Worm (Caenorhabditis elegans) whole organism, L4 larva: ENCODE data around the gene C08B6.14.

Experiments used
- T20F7.1 ChIP-seq: fragments of 200-800 bp; sonication (Bioruptor generic); optimal IDR thresholded peaks from 2 replicates; lab custom pipeline; 2018; ENCODE audit warnings: mild to moderate bottlenecking, missing genetic modification characterization, missing compliant biosample characterization
- daf-12 ChIP-seq: fragments of 150-350 bp; optimal IDR thresholded peaks from 2 replicates; lab custom pipeline; 2014; ENCODE audit warnings: missing biosample characterization, missing genetic modification reagents, missing genetic modification characterization
- dpl-1 ChIP-seq: fragments of 150-350 bp; optimal IDR thresholded peaks from 2 replicates; lab custom pipeline; 2014; ENCODE audit warnings: missing biosample characterization, missing genetic modification reagents, missing genetic modification characterization

DNA sequence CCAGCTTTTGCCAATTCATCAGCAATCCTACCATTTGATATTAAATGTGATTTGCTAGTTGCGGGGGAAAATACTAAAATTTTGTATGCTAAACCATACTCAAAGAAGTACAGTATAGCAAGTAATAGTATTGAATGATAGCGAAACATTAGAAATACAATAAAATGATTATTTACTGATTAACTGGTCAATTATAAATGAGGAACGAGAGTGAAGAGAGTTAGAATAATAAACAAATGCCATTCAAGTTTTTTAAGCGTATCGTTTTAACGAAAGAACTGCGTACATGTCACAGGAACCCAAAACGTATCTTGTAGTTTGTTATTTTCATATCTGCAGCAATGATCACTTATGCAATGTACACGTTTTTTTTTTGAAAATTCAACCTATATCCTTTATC is 3.4 kb downstream of the C08B6.14 start, which contains the start of gene ugt-47:
- no peak for TF ChIP-seq daf-12
- no peak for TF ChIP-seq T20F7.1 (GFP tag; lab: Kevin White, UChicago)
- TF ChIP-seq dpl-1 (GFP tag; lab: Kevin White, UChicago) = no peak
